Worm (Caenorhabditis elegans): ENCODE measurements around the gene srbc-65.

The srbc-65 gene

DNA sequence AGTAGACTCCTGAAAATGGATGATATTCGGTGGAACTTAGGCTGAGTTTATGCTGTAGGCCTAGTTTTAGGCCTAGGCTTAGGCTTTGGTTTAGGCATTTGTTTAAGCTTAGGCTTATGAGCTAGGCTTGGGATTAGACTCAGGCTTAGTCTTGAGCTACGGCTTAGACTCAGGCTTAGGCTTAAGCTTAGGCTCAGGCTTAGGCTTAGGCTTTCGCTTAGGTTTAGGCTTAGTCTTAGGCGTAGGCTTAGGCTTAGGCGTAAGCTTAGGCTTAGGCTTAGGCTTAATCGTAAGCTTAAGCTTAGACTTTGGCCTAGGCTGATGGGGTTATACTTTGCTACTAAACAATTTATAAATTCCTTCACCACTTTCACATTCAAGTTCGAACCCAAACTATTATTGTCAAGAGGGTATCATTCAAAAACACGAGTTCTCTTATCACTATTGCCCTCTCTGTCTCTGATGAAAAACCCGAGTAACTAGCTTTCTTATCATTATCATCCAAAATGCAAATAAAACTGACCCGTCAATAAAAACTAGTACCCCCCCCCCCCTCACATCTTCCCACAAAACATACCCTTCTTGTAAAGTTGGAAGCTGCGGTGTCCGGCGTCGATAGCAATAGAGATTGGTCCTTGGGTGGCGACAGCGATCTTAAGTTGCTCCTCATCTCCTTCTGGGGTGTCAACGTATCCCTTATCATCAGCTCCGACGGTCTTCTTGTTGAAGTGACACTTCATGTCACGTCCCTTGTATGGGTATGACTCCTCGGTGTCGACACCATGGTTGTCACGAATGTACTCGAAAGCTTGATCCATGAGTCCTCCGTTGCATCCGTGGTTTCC, 42.4 kb downstream of the srbc-65 start:
- TF ChIP-seq him-1 (tag; optimal IDR thresholded peaks at IDR 0.05) (no peak), W03F9.2 (tag; optimal IDR thresholded peaks at IDR 0.05) (no peak), dao-5 (tag; optimal IDR thresholded peaks at IDR 0.05) (no peak)

DNA sequence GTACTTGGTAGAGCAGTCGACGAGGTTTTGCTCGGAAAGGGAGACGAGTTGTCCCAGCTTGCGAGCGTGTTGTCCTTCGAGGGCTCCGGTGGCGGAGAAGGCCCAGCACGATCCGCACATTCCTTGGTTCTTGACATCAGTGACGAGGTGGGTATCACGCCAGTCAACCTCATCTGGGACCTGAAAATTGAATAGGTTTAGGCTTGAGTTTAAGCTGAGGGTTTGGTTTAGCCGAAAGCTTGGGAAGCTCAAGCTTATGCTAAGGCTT, 42.9 kb downstream of the srbc-65 start:
- TF ChIP-seq dao-5 (tag; optimal IDR thresholded peaks at IDR 0.05) (no peak), him-1 (tag; optimal IDR thresholded peaks at IDR 0.05) (no peak), W03F9.2 (tag; optimal IDR thresholded peaks at IDR 0.05) (no peak)

DNA sequence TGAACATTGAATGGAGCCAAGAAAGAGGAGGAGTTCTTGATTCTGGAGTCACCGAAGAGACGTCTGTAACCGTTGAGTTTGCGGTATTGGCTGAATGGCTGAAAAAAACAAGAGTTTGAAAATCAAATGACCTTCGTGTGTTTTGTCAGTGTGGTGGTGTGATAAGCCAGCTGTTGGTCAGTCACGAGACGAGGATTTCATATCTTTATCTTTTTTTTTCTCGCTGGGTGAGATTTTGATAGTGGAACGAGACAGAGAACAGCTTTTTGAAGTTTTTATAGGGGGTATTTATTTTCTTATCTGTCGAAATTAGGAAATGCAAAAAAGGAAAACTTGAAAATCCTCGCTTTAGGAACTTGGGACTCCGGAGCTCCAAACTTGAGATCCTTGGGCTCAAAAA, 43.7 kb downstream of the srbc-65 start:
- no peak for TF ChIP-seq W03F9.2 (tag; optimal IDR thresholded peaks at IDR 0.05)

DNA sequence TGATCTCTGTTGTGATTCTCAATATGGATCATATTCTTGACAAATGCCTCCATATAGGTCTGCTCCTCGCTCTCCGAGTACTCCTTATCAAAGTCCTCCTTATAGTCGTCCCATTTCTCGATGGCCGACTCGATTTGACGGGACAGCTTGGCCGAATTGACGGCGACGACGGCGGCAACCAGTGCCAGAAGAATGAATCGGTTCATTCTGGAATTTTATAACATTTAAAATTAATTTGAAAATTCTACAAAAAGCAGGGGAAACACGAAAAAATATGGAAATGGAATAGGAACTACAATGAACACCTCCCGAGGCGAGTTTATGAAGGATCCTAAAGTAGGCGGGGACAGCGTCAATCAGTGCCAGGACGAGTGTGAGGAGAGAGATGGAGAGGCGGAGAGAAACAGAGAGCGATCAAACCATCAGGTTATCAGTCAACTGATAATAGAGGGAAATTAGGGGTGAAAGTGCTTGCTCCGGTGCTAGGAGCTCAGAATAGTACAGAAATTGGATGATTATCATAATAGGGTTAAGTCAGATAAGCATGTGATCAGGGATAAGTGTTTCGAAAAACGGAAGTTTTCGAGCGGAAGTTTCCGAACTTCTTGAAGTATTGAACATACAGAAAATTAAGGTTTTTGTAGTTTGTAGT, 44.5 kb downstream of the srbc-65 start, which contains the start of gene cpl-1:
Gene cpl-1, minus strand, starts transcription at position 207 of the 652 bp plus-strand sequence.
- TF ChIP-seq W03F9.2 (tag; optimal IDR thresholded peaks at IDR 0.05) (no peak), dao-5 (tag; optimal IDR thresholded peaks at IDR 0.05) (no peak), him-1 (tag; optimal IDR thresholded peaks at IDR 0.05) (no peak)

DNA sequence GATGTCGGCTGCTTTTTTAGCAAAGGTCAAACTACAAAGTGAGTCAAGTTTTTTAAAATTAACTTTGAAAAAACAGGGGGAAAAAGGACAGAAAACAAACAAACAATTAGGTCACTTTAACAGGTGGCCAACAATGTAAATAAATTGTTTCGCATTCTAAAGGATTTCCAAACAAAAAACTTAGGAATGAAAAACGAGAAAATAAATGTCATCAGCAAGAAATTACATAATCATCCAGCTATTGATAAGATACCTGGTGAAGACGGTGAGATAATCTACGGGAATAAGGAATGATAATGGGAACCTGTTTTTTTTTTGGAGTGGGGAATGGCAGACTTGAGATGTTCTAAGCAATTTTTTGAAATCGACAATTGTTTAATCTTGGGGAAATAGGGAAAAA, 45.3 kb downstream of the srbc-65 start:
- TF ChIP-seq W03F9.2 (tag; optimal IDR thresholded peaks at IDR 0.05) (no peak), him-1 (tag; optimal IDR thresholded peaks at IDR 0.05) (no peak), dao-5 (tag; optimal IDR thresholded peaks at IDR 0.05) (no peak)

DNA sequence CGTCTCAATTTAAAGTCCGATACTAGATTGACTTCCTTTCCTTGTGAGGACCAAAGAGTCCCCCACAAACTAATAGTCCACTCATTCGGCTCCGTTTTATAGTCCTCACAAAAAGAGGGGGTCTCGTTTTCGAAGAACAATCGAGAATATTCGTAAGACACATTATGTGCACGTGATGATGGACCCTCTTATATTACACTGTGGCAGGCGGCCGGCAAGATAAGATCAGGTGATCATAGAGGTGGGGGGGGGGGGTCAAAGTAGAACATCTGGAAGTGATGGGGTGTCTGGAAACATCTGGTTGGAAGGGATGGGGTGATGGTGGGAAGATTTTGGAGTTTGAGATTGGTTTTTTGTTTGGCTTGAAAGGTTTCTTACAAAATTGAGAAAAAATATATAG, 47.7 kb downstream of the srbc-65 start:
- no peak for TF ChIP-seq him-1 (tag; optimal IDR thresholded peaks at IDR 0.05)
- no peak for TF ChIP-seq W03F9.2 (tag; optimal IDR thresholded peaks at IDR 0.05)
- no peak for TF ChIP-seq dao-5 (tag; optimal IDR thresholded peaks at IDR 0.05)

DNA sequence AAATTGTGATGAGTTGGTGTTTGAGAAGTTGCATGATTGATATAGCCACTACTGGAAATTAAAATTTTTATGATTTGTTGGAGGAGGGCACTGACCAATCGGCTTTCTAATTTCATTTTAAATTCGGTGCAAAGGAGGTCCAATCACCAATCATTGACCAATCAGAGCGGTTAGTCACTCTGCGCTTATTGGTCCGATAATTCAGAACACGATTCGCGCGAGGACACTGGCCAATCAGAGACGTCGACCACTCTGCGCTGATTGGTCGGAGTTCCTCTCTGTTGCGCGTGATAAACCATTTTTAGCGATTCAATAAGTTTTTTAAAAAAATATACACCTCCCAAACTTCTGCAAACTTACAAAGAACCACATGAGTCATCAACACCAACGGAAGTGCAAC, 49.1 kb downstream of the srbc-65 start:
- TF ChIP-seq dao-5 (tag; optimal IDR thresholded peaks at IDR 0.05) = no peak
- no peak for TF ChIP-seq W03F9.2 (tag; optimal IDR thresholded peaks at IDR 0.05)
- TF ChIP-seq him-1 (tag; optimal IDR thresholded peaks at IDR 0.05) = no peak

DNA sequence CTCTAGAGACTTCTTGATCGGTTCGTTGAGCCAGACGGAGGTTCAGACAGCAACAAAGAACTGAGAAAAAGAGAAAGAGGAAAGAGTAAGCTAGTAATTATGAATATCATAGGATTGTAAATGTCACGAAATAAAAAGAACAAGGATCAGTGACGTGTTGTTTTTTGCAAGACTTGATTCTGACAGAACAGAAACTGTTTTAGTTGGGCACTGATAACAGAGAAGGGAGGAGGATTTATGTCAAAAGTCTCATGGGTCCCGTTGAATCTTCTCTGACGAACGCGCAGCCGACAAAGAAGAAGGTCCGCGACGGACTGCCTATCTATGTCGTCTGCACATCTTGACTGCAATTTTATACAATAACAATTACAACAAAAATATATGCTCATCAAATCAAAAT, 49.8 kb downstream of the srbc-65 start, which contains the start of gene T03E6.9:
Gene T03E6.9, minus strand, starts transcription at position 101 of the 400 bp plus-strand sequence.
- TF ChIP-seq W03F9.2 (tag; optimal IDR thresholded peaks at IDR 0.05) (no peak), dao-5 (tag; optimal IDR thresholded peaks at IDR 0.05) (no peak), him-1 (tag; optimal IDR thresholded peaks at IDR 0.05) (no peak)
